Fruit fly (Drosophila melanogaster) whole organism, embryonic: Measurements from ENCODE around the gene tweek.

ENCODE experiments used
- Aef1 ChIP-seq: fragments of 200-800 bp; sonication (Bioruptor generic); IDR thresholded peaks from 3 replicates; pipeline ENCODE4 v1.3.6; 2022; ENCODE audit warnings: missing biosample characterization, missing genetic modification characterization
- Antp ChIP-seq: fragments of 200-800 bp; sonication (Bioruptor generic); optimal IDR thresholded peaks from 3 replicates; lab custom pipeline; 2016; ENCODE audit warnings: missing biosample characterization, missing genetic modification characterization
- Blimp-1 ChIP-seq: fragments of 200-800 bp; sonication (Bioruptor generic); optimal IDR thresholded peaks from 3 replicates; lab custom pipeline; 2018; ENCODE audit warnings: missing biosample characterization, missing genetic modification characterization, mild to moderate bottlenecking, moderate library complexity, missing genetic modification reagents
- BtbVII ChIP-seq: fragments of 200-800 bp; sonication (Bioruptor generic); optimal IDR thresholded peaks from 3 replicates; lab custom pipeline; 2017; ENCODE audit warnings: missing biosample characterization, mild to moderate bottlenecking, missing genetic modification characterization
- Bteb2 ChIP-seq: fragments of 200-800 bp; sonication (Bioruptor generic); optimal IDR thresholded peaks from 2 replicates; lab custom pipeline; 2016; ENCODE audit warnings: missing biosample characterization, missing genetic modification characterization
- CG10267 ChIP-seq: fragments of 200-800 bp; sonication (Bioruptor generic); optimal IDR thresholded peaks from 2 replicates; lab custom pipeline; 2018; ENCODE audit warnings: missing biosample characterization, mild to moderate bottlenecking, missing genetic modification characterization, moderate library complexity
- CG10431 ChIP-seq: fragments of 200-800 bp; sonication (Bioruptor generic); optimal IDR thresholded peaks from 3 replicates; lab custom pipeline; 2018; ENCODE audit warnings: missing biosample characterization, mild to moderate bottlenecking, missing genetic modification characterization
- CG10565 ChIP-seq: fragments of 200-800 bp; sonication (Bioruptor generic); optimal IDR thresholded peaks from 3 replicates; lab custom pipeline; 2016; ENCODE audit warnings: missing biosample characterization, mild to moderate bottlenecking, missing genetic modification characterization
- CG11085 ChIP-seq: fragments of 200-800 bp; sonication (Bioruptor generic); IDR thresholded peaks from 2 replicates; pipeline ENCODE4 v1.3.6; 2022; ENCODE audit warnings: missing biosample characterization, missing genetic modification characterization
- CG11093 ChIP-seq: fragments of 200-800 bp; sonication (Bioruptor generic); IDR thresholded peaks from 3 replicates; pipeline ENCODE4 v1.3.6; 2022; ENCODE audit warnings: missing biosample characterization, missing genetic modification characterization
- CG11247 ChIP-seq: fragments of 200-800 bp; sonication (Bioruptor generic); IDR thresholded peaks from 2 replicates; pipeline ENCODE4 v1.3.6; 2022; ENCODE audit warnings: missing biosample characterization, missing genetic modification characterization
- CG11723 ChIP-seq: fragments of 200-800 bp; sonication (Bioruptor generic); optimal IDR thresholded peaks from 2 replicates; lab custom pipeline; 2017; ENCODE audit warnings: missing biosample characterization, mild to moderate bottlenecking, missing genetic modification characterization
- CG1233 ChIP-seq: fragments of 200-800 bp; sonication (Bioruptor generic); optimal IDR thresholded peaks from 4 replicates; lab custom pipeline; 2018; ENCODE audit warnings: missing biosample characterization, mild to moderate bottlenecking, missing genetic modification characterization
- CG13624 ChIP-seq: fragments of 200-800 bp; sonication (Bioruptor generic); optimal IDR thresholded peaks from 2 replicates; lab custom pipeline; 2016; ENCODE audit warnings: missing biosample characterization, missing genetic modification characterization
- CG1832 ChIP-seq: fragments of 200-800 bp; sonication (Bioruptor generic); optimal IDR thresholded peaks from 2 replicates; lab custom pipeline; 2017; ENCODE audit warnings: missing biosample characterization, mild to moderate bottlenecking, missing genetic modification characterization, inconsistent platforms
- CG32767 ChIP-seq: fragments of 200-800 bp; sonication (Bioruptor generic); IDR thresholded peaks from 2 replicates; pipeline ENCODE4 v1.3.6; 2022; ENCODE audit warnings: missing biosample characterization, missing genetic modification characterization
- CG7357 ChIP-seq: fragments of 200-800 bp; sonication (Bioruptor generic); IDR thresholded peaks from 3 replicates; pipeline ENCODE4 v1.3.6; 2022; ENCODE audit warnings: missing biosample characterization, missing genetic modification characterization
- CG7839 ChIP-seq: fragments of 200-800 bp; sonication (Bioruptor generic); optimal IDR thresholded peaks from 3 replicates; lab custom pipeline; 2018; ENCODE audit warnings: missing biosample characterization, mild to moderate bottlenecking, missing genetic modification characterization, moderate library complexity
- CTCF ChIP-seq: fragments of 200-800 bp; sonication (Bioruptor generic); optimal IDR thresholded peaks from 2 replicates; lab custom pipeline; 2017; ENCODE audit warnings: missing biosample characterization, mild to moderate bottlenecking, missing genetic modification characterization, moderate library complexity
- Chrac-16 ChIP-seq: fragments of 200-800 bp; sonication (Bioruptor generic); optimal IDR thresholded peaks from 3 replicates; lab custom pipeline; 2016; ENCODE audit warnings: missing biosample characterization, missing genetic modification characterization
- CrebB ChIP-seq: fragments of 200-800 bp; sonication (Bioruptor generic); optimal IDR thresholded peaks from 3 replicates; lab custom pipeline; 2018; ENCODE audit warnings: missing biosample characterization, mild to moderate bottlenecking, missing genetic modification characterization
- Ets65A ChIP-seq: fragments of 200-800 bp; sonication (Bioruptor generic); peaks from one replicate; lab custom pipeline; 2016; ENCODE audit warnings: missing biosample characterization, missing genetic modification characterization
- Fer3 ChIP-seq: fragments of 200-800 bp; sonication (Bioruptor generic); optimal IDR thresholded peaks from 2 replicates; lab custom pipeline; 2018; ENCODE audit warnings: missing biosample characterization, mild to moderate bottlenecking, missing genetic modification characterization, moderate library complexity
- GATAe ChIP-seq: fragments of 200-800 bp; sonication (Bioruptor generic); conservative IDR thresholded peaks from 2 replicates; pipeline ENCODE4 v1.3.6; 2022; ENCODE audit warnings: missing biosample characterization, missing genetic modification characterization
- Gsc ChIP-seq: fragments of 200-800 bp; sonication (Bioruptor generic); IDR thresholded peaks from 2 replicates; pipeline ENCODE4 v1.3.6; 2022; ENCODE audit warnings: missing biosample characterization, missing genetic modification characterization
- Hr78 ChIP-seq, 2 experiments: fragments of 200-800 bp in 1 of 2; fragments of >200 bp in 1 of 2; sonication (Bioruptor generic) in 1 of 2; optimal IDR thresholded peaks; 2 replicates each; lab custom pipeline; 2017 to 2019; ENCODE audit warnings: missing biosample characterization in 2 of 2, missing genetic modification characterization in 2 of 2, mild to moderate bottlenecking in 1 of 2, moderate library complexity in 1 of 2
- Meics ChIP-seq: fragments of 200-800 bp; sonication (Bioruptor generic); optimal IDR thresholded peaks from 2 replicates; lab custom pipeline; 2017; ENCODE audit warnings: missing biosample characterization, mild to moderate bottlenecking, missing genetic modification characterization
- Rfx ChIP-seq: fragments of 200-800 bp; sonication (Bioruptor generic); IDR thresholded peaks from 2 replicates; pipeline ENCODE4 v1.3.6; 2022; ENCODE audit warnings: missing biosample characterization, missing genetic modification characterization
- Side ChIP-seq: fragments of 200-800 bp; sonication (Bioruptor generic); optimal IDR thresholded peaks from 2 replicates; lab custom pipeline; 2016; ENCODE audit warnings: missing biosample characterization, missing genetic modification characterization
- Sin3A ChIP-seq: fragments of >200 bp; optimal IDR thresholded peaks from 2 replicates; lab custom pipeline; 2018
- Sry-β ChIP-seq: fragments of 200-800 bp; sonication (Bioruptor generic); optimal IDR thresholded peaks from 2 replicates; lab custom pipeline; 2018; ENCODE audit warnings: missing biosample characterization, mild to moderate bottlenecking, missing genetic modification characterization, moderate library complexity
- Ssrp ChIP-seq: fragments of 200-800 bp; sonication (Bioruptor generic); optimal IDR thresholded peaks from 2 replicates; lab custom pipeline; 2018; ENCODE audit warnings: missing biosample characterization, mild to moderate bottlenecking, missing genetic modification characterization, moderate library complexity
- YL-1 ChIP-seq: fragments of 200-800 bp; sonication (Bioruptor generic); optimal IDR thresholded peaks from 3 replicates; lab custom pipeline; 2017; ENCODE audit warnings: missing biosample characterization, mild to moderate bottlenecking, missing genetic modification characterization
- bab2 ChIP-seq: fragments of 200-800 bp; sonication (Bioruptor generic); optimal IDR thresholded peaks from 2 replicates; lab custom pipeline; 2016; ENCODE audit warnings: missing biosample characterization, missing genetic modification characterization
- dmrt11E ChIP-seq: fragments of 200-800 bp; sonication (Bioruptor generic); optimal IDR thresholded peaks from 3 replicates; lab custom pipeline; 2018; ENCODE audit warnings: missing biosample characterization, mild to moderate bottlenecking, missing genetic modification characterization, moderate library complexity
- en ChIP-seq: fragments of 200-800 bp; sonication (Bioruptor generic); optimal IDR thresholded peaks from 2 replicates; lab custom pipeline; 2016; ENCODE audit warnings: missing biosample characterization, missing genetic modification characterization
- ewg ChIP-seq: fragments of 200-800 bp; sonication (Bioruptor generic); optimal IDR thresholded peaks from 3 replicates; lab custom pipeline; 2017; ENCODE audit warnings: mild to moderate bottlenecking, missing biosample characterization, missing genetic modification reagents, missing genetic modification characterization
- fd64A ChIP-seq: fragments of 200-800 bp; sonication (Bioruptor generic); optimal IDR thresholded peaks from 3 replicates; lab custom pipeline; 2018; ENCODE audit warnings: missing biosample characterization, mild to moderate bottlenecking, missing genetic modification characterization
- gcm2 ChIP-seq: fragments of 200-800 bp; sonication (Bioruptor generic); optimal IDR thresholded peaks from 2 replicates; lab custom pipeline; 2016; ENCODE audit warnings: missing biosample characterization, missing genetic modification characterization
- jigr1 ChIP-seq: fragments of 200-800 bp; sonication (Bioruptor generic); IDR thresholded peaks from 3 replicates; pipeline ENCODE4 v1.3.6; 2022; ENCODE audit warnings: missing biosample characterization, missing genetic modification characterization
- maf-S ChIP-seq: fragments of 200-800 bp; sonication (Bioruptor generic); optimal IDR thresholded peaks from 2 replicates; lab custom pipeline; 2016; ENCODE audit warnings: missing biosample characterization, missing genetic modification characterization
- mld ChIP-seq: fragments of 200-800 bp; sonication (Bioruptor generic); IDR thresholded peaks from 3 replicates; pipeline ENCODE4 v1.3.6; 2022; ENCODE audit warnings: missing biosample characterization, missing genetic modification characterization; ENCODE audit not compliant: partially characterized antibody
- nau ChIP-seq: fragments of 200-800 bp; sonication (Bioruptor generic); optimal IDR thresholded peaks from 3 replicates; lab custom pipeline; 2017; ENCODE audit warnings: missing biosample characterization, mild to moderate bottlenecking, missing genetic modification characterization, missing genetic modification reagents
- nerfin-1 ChIP-seq: fragments of 200-800 bp; sonication (Bioruptor generic); optimal IDR thresholded peaks from 3 replicates; lab custom pipeline; 2019; ENCODE audit warnings: missing biosample characterization, mild to moderate bottlenecking, missing genetic modification characterization, moderate library complexity
- nerfin-2 ChIP-seq: fragments of 200-800 bp; sonication (Bioruptor generic); IDR thresholded peaks from 2 replicates; pipeline ENCODE4 v1.3.6; 2022; ENCODE audit warnings: missing biosample characterization, missing genetic modification characterization; ENCODE audit not compliant: partially characterized antibody
- peb ChIP-seq: fragments of 200-800 bp; sonication (Bioruptor generic); IDR thresholded peaks from 2 replicates; pipeline ENCODE4 v1.3.6; 2022; ENCODE audit warnings: missing biosample characterization, missing genetic modification characterization
- phol ChIP-seq: fragments of 200-800 bp; sonication (Bioruptor generic); optimal IDR thresholded peaks from 3 replicates; lab custom pipeline; 2018; ENCODE audit warnings: missing biosample characterization, mild to moderate bottlenecking, missing genetic modification characterization, moderate library complexity
- shn ChIP-seq: fragments of 200-800 bp; sonication (Bioruptor generic); optimal IDR thresholded peaks from 3 replicates; lab custom pipeline; 2016; ENCODE audit warnings: missing biosample characterization, missing genetic modification characterization
- ttk ChIP-seq: fragments of 200-800 bp; sonication (Bioruptor generic); IDR thresholded peaks from 2 replicates; pipeline ENCODE4 v2.1.2; 2022; ENCODE audit warnings: missing biosample characterization, missing genetic modification characterization
- tx ChIP-seq: fragments of 200-800 bp; sonication (Bioruptor generic); optimal IDR thresholded peaks from 2 replicates; lab custom pipeline; 2016; ENCODE audit warnings: missing biosample characterization, missing genetic modification characterization
- vnd ChIP-seq: fragments of 200-800 bp; sonication (Bioruptor generic); IDR thresholded peaks from 3 replicates; pipeline ENCODE4 v1.3.6; 2022; ENCODE audit warnings: missing biosample characterization, missing genetic modification characterization; ENCODE audit not compliant: partially characterized antibody
- zen ChIP-seq: fragments of 200-800 bp; sonication (Bioruptor generic); optimal IDR thresholded peaks from 3 replicates; lab custom pipeline; 2018; ENCODE audit warnings: missing biosample characterization, mild to moderate bottlenecking, missing genetic modification characterization, moderate library complexity

tweek gene

dm6 chr2L:16859566-16859965 is 28.7 kb upstream of the tweek start (continued):
- TF ChIP-seq CG10431, result no peak
- peak; percentile 18 for TF ChIP-seq Ssrp (tag; lab: Kevin White, UChicago)
- TF ChIP-seq Fer3 (tag; lab: Kevin White, UChicago), result no peak
- TF ChIP-seq CG32767 (GFP tag; lab: Robert Waterston, UW), result no peak
- no peak for TF ChIP-seq en (GFP tag; lab: Kevin White, UChicago)
- TF ChIP-seq Sry-β, result no peak
- no peak for TF ChIP-seq CG1832 (GFP tag; lab: Kevin White, UChicago)
- no peak for TF ChIP-seq bab2 (GFP tag; lab: Kevin White, UChicago)
- no peak for TF ChIP-seq zen
- TF ChIP-seq Rfx (GFP tag; lab: Robert Waterston, UW), result 0 out of 2 replicates have a peak, but pooled peaks have one; percentile 41
- TF ChIP-seq BtbVII, result no peak
- no peak for TF ChIP-seq Meics (GFP tag; lab: Kevin White, UChicago)
- TF ChIP-seq Blimp-1 (GFP tag; lab: Kevin White, UChicago), result peak; percentile 30
- no peak for TF ChIP-seq nerfin-2 (GFP tag; lab: Robert Waterston, UW)
- TF ChIP-seq CG11085 (GFP tag; lab: Robert Waterston, UW), result no peak
- TF ChIP-seq GATAe (GFP tag; lab: Robert Waterston, UW), result no peak
- peak; percentile 17 for TF ChIP-seq dmrt11E (tag; lab: Kevin White, UChicago)
- no peak for TF ChIP-seq shn (GFP tag; lab: Kevin White, UChicago)
- no peak for TF ChIP-seq CG11093 (GFP tag; lab: Robert Waterston, UW)
- peak; percentile 20 for TF ChIP-seq CTCF
- peak; percentile 29 for TF ChIP-seq CG7839
- TF ChIP-seq vnd, result no peak
- no peak for TF ChIP-seq ewg
- peak; percentile 38 for TF ChIP-seq Ets65A (GFP tag; lab: Kevin White, UChicago)
- TF ChIP-seq nerfin-1 (tag; lab: Kevin White, UChicago), result no peak
- TF ChIP-seq Hr78 (GFP tag; optimal IDR thresholded peaks at IDR 0.05; lab: Kevin White, UChicago), result no peak
- no peak for TF ChIP-seq Side
- TF ChIP-seq CG13624 (GFP tag; lab: Kevin White, UChicago), result no peak
- no peak for TF ChIP-seq Antp (GFP tag; lab: Kevin White, UChicago)
- no peak for TF ChIP-seq CG7357 (GFP tag; lab: Robert Waterston, UW)
- no peak for TF ChIP-seq CrebB
- no peak for TF ChIP-seq tx (GFP tag; lab: Kevin White, UChicago)
- TF ChIP-seq Bteb2 (GFP tag; lab: Kevin White, UChicago), result no peak
- no peak for TF ChIP-seq fd64A
- peak; percentile 29 for TF ChIP-seq phol (tag; lab: Kevin White, UChicago)
- TF ChIP-seq Sin3A, result no peak
- no peak for TF ChIP-seq Aef1
- no peak for TF ChIP-seq nau (GFP tag; lab: Kevin White, UChicago)
- no peak for TF ChIP-seq Chrac-16
- TF ChIP-seq gcm2 (GFP tag; lab: Kevin White, UChicago), result no peak
- TF ChIP-seq Gsc (GFP tag; lab: Robert Waterston, UW), result no peak
- no peak for TF ChIP-seq maf-S (GFP tag; lab: Kevin White, UChicago)
- no peak for TF ChIP-seq ttk (GFP tag; lab: Robert Waterston, UW)
- TF ChIP-seq peb (GFP tag; lab: Robert Waterston, UW), result no peak
- TF ChIP-seq CG1233 (GFP tag; lab: Kevin White, UChicago), result no peak
- TF ChIP-seq CG11723 (GFP tag; lab: Kevin White, UChicago), result no peak
- TF ChIP-seq jigr1 (GFP tag; lab: Robert Waterston, UW), result no peak
- no peak for TF ChIP-seq CG11247 (GFP tag; lab: Robert Waterston, UW)
- TF ChIP-seq mld (GFP tag; lab: Robert Waterston, UW), result no peak
- no peak for TF ChIP-seq CG10267
- no peak for TF ChIP-seq CG10565 (GFP tag; lab: Kevin White, UChicago)
- no peak for TF ChIP-seq YL-1 (GFP tag; lab: Kevin White, UChicago)
